Worm (Caenorhabditis elegans) whole organism, L3 larva: Measurements from ENCODE around the gene ver-3.

Experiments
- elt-1 ChIP-seq: fragments of 150-350 bp; optimal IDR thresholded peaks from 2 replicates; lab custom pipeline; 2014; ENCODE audit warnings: missing biosample characterization, missing genetic modification characterization
- elt-2 ChIP-seq: sonication (generic microtip); optimal IDR thresholded peaks from 2 replicates; lab custom pipeline; 2016; ENCODE audit warnings: missing genetic modification reagents, mild to moderate bottlenecking, missing genetic modification characterization, missing compliant biosample characterization
- elt-3 ChIP-seq, 3 experiments: fragments of 150-350 bp in 1 of 3; sonication (generic microtip) in 2 of 3; optimal IDR thresholded peaks; 2 replicates in 2 of 3; 4 replicates in 1 of 3; lab custom pipeline; 2014 to 2017; ENCODE audit warnings: missing biosample characterization in 3 of 3, missing genetic modification characterization in 3 of 3
- jun-1 ChIP-seq: fragments of 150-350 bp; optimal IDR thresholded peaks from 2 replicates; lab custom pipeline; 2014; ENCODE audit warnings: missing biosample characterization, missing genetic modification reagents, missing genetic modification characterization
- nhr-11 ChIP-seq: fragments of 150-350 bp; optimal IDR thresholded peaks from 2 replicates; lab custom pipeline; 2014; ENCODE audit warnings: missing biosample characterization, missing genetic modification characterization
- nhr-43 ChIP-seq: sonication (generic microtip); optimal IDR thresholded peaks from 2 replicates; lab custom pipeline; 2016; ENCODE audit warnings: mild to moderate bottlenecking, missing genetic modification characterization, missing compliant biosample characterization; ENCODE audit not compliant: poor library complexity, severe bottlenecking
- pha-4 ChIP-seq: fragments of 150-350 bp; optimal IDR thresholded peaks from 2 replicates; lab custom pipeline; 2014; ENCODE audit warnings: missing biosample characterization, missing genetic modification reagents, missing genetic modification characterization
- sea-2 ChIP-seq: fragments of 150-350 bp; sonication (generic microtip); optimal IDR thresholded peaks from 4 replicates; lab custom pipeline; 2014; ENCODE audit warnings: missing biosample characterization, missing genetic modification reagents, missing genetic modification characterization
- skn-1 ChIP-seq: fragments of 150-350 bp; optimal IDR thresholded peaks from 2 replicates; lab custom pipeline; 2014; ENCODE audit warnings: missing biosample characterization, missing genetic modification characterization

DNA sequence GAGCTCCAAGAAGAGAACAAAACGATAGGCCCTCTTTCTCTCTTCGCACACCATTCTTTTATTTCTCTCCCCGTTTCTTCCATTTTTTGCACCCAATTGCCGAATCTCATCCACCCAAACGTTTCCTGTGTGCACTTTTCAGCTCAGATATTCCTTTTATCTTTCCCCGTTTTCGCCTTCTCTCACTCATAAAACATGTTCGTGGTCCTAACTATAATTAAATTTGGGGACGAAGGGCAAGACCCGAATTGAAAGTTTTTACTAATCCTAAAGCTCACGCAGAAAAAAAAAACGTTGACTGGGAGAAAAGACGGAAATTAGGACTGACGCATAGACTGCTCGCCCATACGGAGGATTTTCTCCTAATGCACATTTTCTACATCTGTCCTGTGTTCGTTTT, 26.8 kb upstream of the ver-3 start:
- no peak for TF ChIP-seq skn-1
- no peak for TF ChIP-seq elt-1 (tag; lab: Kevin White, UChicago)
- TF ChIP-seq pha-4 (tag; lab: Kevin White, UChicago) = no peak
- no peak for TF ChIP-seq nhr-43 (tag; lab: Kevin White, UChicago)
- TF ChIP-seq elt-2 (tag; lab: Kevin White, UChicago) = no peak
- no peak for TF ChIP-seq nhr-11 (tag; lab: Kevin White, UChicago)
- no peak for TF ChIP-seq sea-2 (GFP tag; lab: Kevin White, UChicago)
- no peak for TF ChIP-seq jun-1 (tag; lab: Kevin White, UChicago)
- no peak for TF ChIP-seq elt-3 (tag; optimal IDR thresholded peaks at IDR 0.05; lab: Kevin White, UChicago)
